Worm (Caenorhabditis elegans) whole organism, L3 larva: ENCODE results near the gene npr-35.

ENCODE experiments used
- elt-1 ChIP-seq: fragments of 150-350 bp; optimal IDR thresholded peaks from 2 replicates; lab custom pipeline; 2014; ENCODE audit warnings: missing biosample characterization, missing genetic modification characterization
- elt-2 ChIP-seq: sonication (generic microtip); optimal IDR thresholded peaks from 2 replicates; lab custom pipeline; 2016; ENCODE audit warnings: missing genetic modification reagents, mild to moderate bottlenecking, missing genetic modification characterization, missing compliant biosample characterization
- elt-3 ChIP-seq, 3 experiments: fragments of 150-350 bp in 1 of 3; sonication (generic microtip) in 2 of 3; optimal IDR thresholded peaks; 2 replicates in 2 of 3; 4 replicates in 1 of 3; lab custom pipeline; 2014 to 2017; ENCODE audit warnings: missing biosample characterization in 3 of 3, missing genetic modification characterization in 3 of 3
- jun-1 ChIP-seq: fragments of 150-350 bp; optimal IDR thresholded peaks from 2 replicates; lab custom pipeline; 2014; ENCODE audit warnings: missing biosample characterization, missing genetic modification reagents, missing genetic modification characterization
- lin-15B ChIP-seq: fragments of 150-350 bp; optimal IDR thresholded peaks from 2 replicates; lab custom pipeline; 2014; ENCODE audit warnings: missing biosample characterization, missing genetic modification characterization
- mdl-1 ChIP-seq: fragments of 150-350 bp; optimal IDR thresholded peaks from 2 replicates; lab custom pipeline; 2014; ENCODE audit warnings: missing biosample characterization, missing genetic modification characterization
- skn-1 ChIP-seq: fragments of 150-350 bp; optimal IDR thresholded peaks from 2 replicates; lab custom pipeline; 2014; ENCODE audit warnings: missing biosample characterization, missing genetic modification characterization
- unc-62 ChIP-seq: fragments of 150-350 bp; sonication (generic microtip); optimal IDR thresholded peaks from 4 replicates; lab custom pipeline; 2014; ENCODE audit warnings: missing biosample characterization, missing genetic modification reagents, missing genetic modification characterization
- ztf-11 ChIP-seq: fragments of 150-350 bp; optimal IDR thresholded peaks from 2 replicates; lab custom pipeline; 2014; ENCODE audit warnings: missing biosample characterization, missing genetic modification characterization

DNA sequence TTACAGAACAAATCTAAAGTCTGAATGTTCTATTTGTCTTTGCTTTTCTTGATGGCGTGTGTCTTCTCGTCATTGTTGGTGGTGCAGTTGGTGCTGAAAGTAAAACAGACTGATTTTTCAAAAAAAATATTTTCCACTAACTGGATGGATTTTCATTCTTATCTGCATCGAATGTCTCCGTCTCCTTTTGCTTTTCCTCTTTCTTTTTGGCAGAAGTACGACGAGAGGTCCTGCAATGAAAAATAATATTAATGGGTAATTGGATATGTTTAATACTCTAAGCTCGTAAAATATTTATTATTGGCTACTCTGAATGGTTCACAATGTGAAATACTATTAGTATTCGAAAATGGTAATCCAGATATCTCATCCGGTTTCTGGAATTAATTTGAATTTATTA, 16.5 kb downstream of the npr-35 start, which contains the start of gene del-7:
- TF ChIP-seq lin-15B (tag; lab: Kevin White, UChicago) (no peak), elt-1 (no peak), skn-1 (no peak), unc-62 (no peak), elt-3 (tag; optimal IDR thresholded peaks at IDR 0.05; lab: Kevin White, UChicago) (no peak), elt-2 (tag; lab: Kevin White, UChicago) (no peak), mdl-1 (tag; lab: Kevin White, UChicago) (no peak), ztf-11 (tag; lab: Kevin White, UChicago) (no peak), jun-1 (no peak)
